Worm (Caenorhabditis elegans): ENCODE measurements around the gene cut-3.

- TF ChIP-seq tbx-2 (tag; optimal IDR thresholded peaks at IDR 0.05) (no peak), fos-1 (tag; optimal IDR thresholded peaks at IDR 0.05) (no peak), daf-12 (tag; optimal IDR thresholded peaks at IDR 0.05) (no peak), ztf-4 (tag; optimal IDR thresholded peaks at IDR 0.05) (no peak), nhr-11 (tag; optimal IDR thresholded peaks at IDR 0.05) (no peak)
Measured at ce11 chrII:8431954-8432353, 14.7 kb downstream of the cut-3 start, which contains the start of gene acp-2.
